Fruit fly (Drosophila melanogaster) whole organism, embryonic: ENCODE measurements around the gene CG14424.
A peak's percentile ranks its signal among the peaks of the same experiment; 100 is the strongest.

Experiments used
- B-H1 ChIP-seq: fragments of 200-800 bp; sonication (Bioruptor generic); IDR thresholded peaks from 3 replicates; pipeline ENCODE4 v1.3.6; 2022; ENCODE audit warnings: missing biosample characterization, missing genetic modification characterization
- CG11093 ChIP-seq: fragments of 200-800 bp; sonication (Bioruptor generic); IDR thresholded peaks from 3 replicates; pipeline ENCODE4 v1.3.6; 2022; ENCODE audit warnings: missing biosample characterization, missing genetic modification characterization
- CG13424 ChIP-seq: fragments of 200-800 bp; sonication (Bioruptor generic); optimal IDR thresholded peaks from 2 replicates; lab custom pipeline; 2019; ENCODE audit warnings: missing biosample characterization, mild to moderate bottlenecking, missing genetic modification characterization, moderate library complexity
- CG14014 ChIP-seq: fragments of 200-800 bp; sonication (Bioruptor generic); IDR thresholded peaks from 2 replicates; pipeline ENCODE4 v1.3.6; 2022; ENCODE audit warnings: missing biosample characterization, missing genetic modification characterization
- CG14667 ChIP-seq: fragments of 200-800 bp; sonication (Bioruptor generic); IDR thresholded peaks from 2 replicates; pipeline ENCODE4 v1.3.6; 2022; ENCODE audit warnings: missing biosample characterization, missing genetic modification characterization
- CG15011 ChIP-seq: fragments of 200-800 bp; sonication (Bioruptor generic); optimal IDR thresholded peaks from 3 replicates; lab custom pipeline; 2018; ENCODE audit warnings: missing biosample characterization, mild to moderate bottlenecking, missing genetic modification characterization
- CG17186 ChIP-seq: fragments of 200-800 bp; sonication (Bioruptor generic); optimal IDR thresholded peaks from 3 replicates; lab custom pipeline; 2017; ENCODE audit warnings: missing biosample characterization, missing genetic modification reagents, missing genetic modification characterization
- CG18011 ChIP-seq: fragments of 200-800 bp; sonication (Bioruptor generic); optimal IDR thresholded peaks from 2 replicates; lab custom pipeline; 2017; ENCODE audit warnings: missing biosample characterization, missing genetic modification characterization, mild to moderate bottlenecking, moderate library complexity, missing genotype
- CG2116 ChIP-seq: fragments of 200-800 bp; sonication (Bioruptor generic); optimal IDR thresholded peaks from 3 replicates; lab custom pipeline; 2018; ENCODE audit warnings: missing biosample characterization, mild to moderate bottlenecking, missing genetic modification characterization
- CG2712 ChIP-seq: fragments of 200-800 bp; optimal IDR thresholded peaks from 3 replicates; lab custom pipeline; 2019; ENCODE audit warnings: missing biosample characterization, mild to moderate bottlenecking, missing genetic modification characterization, moderate library complexity
- CG2889 ChIP-seq: fragments of 200-800 bp; sonication (Bioruptor generic); IDR thresholded peaks from 3 replicates; pipeline ENCODE4 v1.3.6; 2022; ENCODE audit warnings: missing biosample characterization, missing genetic modification characterization
- CG32767 ChIP-seq: fragments of 200-800 bp; sonication (Bioruptor generic); IDR thresholded peaks from 2 replicates; pipeline ENCODE4 v1.3.6; 2022; ENCODE audit warnings: missing biosample characterization, missing genetic modification characterization
- CG5953 ChIP-seq: fragments of 200-800 bp; sonication (Bioruptor generic); IDR thresholded peaks from 2 replicates; pipeline ENCODE4 v1.3.6; 2022; ENCODE audit warnings: missing biosample characterization, missing genetic modification characterization
- CG6272 ChIP-seq: fragments of 200-800 bp; sonication (Bioruptor generic); IDR thresholded peaks from 2 replicates; pipeline ENCODE4 v1.3.6; 2022; ENCODE audit warnings: missing biosample characterization, missing genetic modification characterization
- CG6854 ChIP-seq: fragments of 200-800 bp; sonication (Bioruptor generic); optimal IDR thresholded peaks from 3 replicates; lab custom pipeline; 2017; ENCODE audit warnings: missing biosample characterization, mild to moderate bottlenecking, missing genetic modification characterization
- CG7786 ChIP-seq: fragments of 200-800 bp; sonication (Bioruptor generic); optimal IDR thresholded peaks from 2 replicates; lab custom pipeline; 2016; ENCODE audit warnings: missing biosample characterization, missing genetic modification characterization
- CoRest ChIP-seq: fragments of 200-800 bp; sonication (Bioruptor generic); optimal IDR thresholded peaks from 3 replicates; lab custom pipeline; 2018; ENCODE audit warnings: missing biosample characterization, mild to moderate bottlenecking, missing genetic modification characterization, moderate library complexity
- D19B ChIP-seq: fragments of 200-800 bp; sonication (Bioruptor generic); optimal IDR thresholded peaks from 2 replicates; lab custom pipeline; 2017; ENCODE audit warnings: missing biosample characterization, mild to moderate bottlenecking, missing genetic modification characterization
- E2f1 ChIP-seq: fragments of 200-800 bp; sonication (Bioruptor generic); IDR thresholded peaks from 2 replicates; pipeline ENCODE4 v1.3.6; 2022; ENCODE audit warnings: missing biosample characterization, missing genetic modification characterization
- E2f2 ChIP-seq: fragments of 200-800 bp; sonication (Bioruptor generic); IDR thresholded peaks from 2 replicates; pipeline ENCODE4 v1.3.6; 2022; ENCODE audit warnings: missing biosample characterization, missing genetic modification characterization
- Elba2 ChIP-seq: fragments of 200-800 bp; sonication (Bioruptor generic); optimal IDR thresholded peaks from 3 replicates; lab custom pipeline; 2016; ENCODE audit warnings: missing biosample characterization, missing genetic modification characterization
- HLH3B ChIP-seq: fragments of 200-800 bp; sonication (Bioruptor generic); IDR thresholded peaks from 2 replicates; pipeline ENCODE4 v1.3.6; 2022; ENCODE audit warnings: missing biosample characterization, missing genetic modification characterization
- MTF-1 ChIP-seq: fragments of 200-800 bp; sonication (Bioruptor generic); optimal IDR thresholded peaks from 2 replicates; lab custom pipeline; 2018; ENCODE audit warnings: missing biosample characterization, mild to moderate bottlenecking, missing genetic modification characterization, borderline replicate concordance
- NC2α ChIP-seq: fragments of 200-800 bp; sonication (Bioruptor generic); optimal IDR thresholded peaks from 2 replicates; lab custom pipeline; 2016; ENCODE audit warnings: missing biosample characterization, missing genetic modification characterization
- NFAT ChIP-seq: fragments of 200-800 bp; sonication (Bioruptor generic); IDR thresholded peaks from 2 replicates; pipeline ENCODE4 v1.3.6; 2022; ENCODE audit warnings: missing biosample characterization, missing genetic modification characterization
- Nf-YA ChIP-seq: fragments of 200-800 bp; sonication (Bioruptor generic); IDR thresholded peaks from 2 replicates; pipeline ENCODE4 v1.3.6; 2022; ENCODE audit warnings: missing biosample characterization, missing genetic modification characterization
- Rx ChIP-seq: fragments of 200-800 bp; sonication (Bioruptor generic); IDR thresholded peaks from 2 replicates; pipeline ENCODE4 v1.3.6; 2022; ENCODE audit warnings: missing biosample characterization, missing genetic modification characterization
- Spps ChIP-seq: fragments of 200-800 bp; sonication (Bioruptor generic); optimal IDR thresholded peaks from 2 replicates; lab custom pipeline; 2018; ENCODE audit warnings: missing biosample characterization, mild to moderate bottlenecking, missing genetic modification characterization
- Sry-δ ChIP-seq: fragments of 200-800 bp; sonication (Bioruptor generic); optimal IDR thresholded peaks from 2 replicates; lab custom pipeline; 2016; ENCODE audit warnings: missing biosample characterization, missing genetic modification characterization
- Taf1 ChIP-seq: fragments of 200-800 bp; sonication (Bioruptor generic); IDR thresholded peaks from 2 replicates; pipeline ENCODE4 v1.3.6; 2022; ENCODE audit warnings: missing biosample characterization, missing genetic modification characterization
- ara ChIP-seq: fragments of 200-800 bp; sonication (Bioruptor generic); IDR thresholded peaks from 2 replicates; pipeline ENCODE4 v1.3.6; 2022; ENCODE audit warnings: missing biosample characterization, missing genetic modification characterization
- ato ChIP-seq: fragments of 200-800 bp; sonication (Bioruptor generic); IDR thresholded peaks from 2 replicates; pipeline ENCODE4 v1.3.6; 2022; ENCODE audit warnings: missing biosample characterization, missing genetic modification characterization; ENCODE audit not compliant: partially characterized antibody
- bbx ChIP-seq: fragments of 200-800 bp; sonication (Bioruptor generic); IDR thresholded peaks from 2 replicates; pipeline ENCODE4 v1.3.6; 2022; ENCODE audit warnings: missing biosample characterization, missing genetic modification characterization; ENCODE audit not compliant: partially characterized antibody
- cad ChIP-seq: fragments of >200 bp; optimal IDR thresholded peaks from 2 replicates; lab custom pipeline; 2017; ENCODE audit warnings: missing biosample characterization, missing genetic modification characterization
- cas ChIP-seq: fragments of 200-800 bp; sonication (Bioruptor generic); IDR thresholded peaks from 2 replicates; pipeline ENCODE4 v1.3.6; 2022; ENCODE audit warnings: missing biosample characterization, missing genetic modification characterization
- corto ChIP-seq: fragments of 200-800 bp; sonication (Bioruptor generic); optimal IDR thresholded peaks from 2 replicates; lab custom pipeline; 2016; ENCODE audit warnings: missing biosample characterization, mild to moderate bottlenecking, missing genetic modification characterization, moderate library complexity
- ftz-f1 ChIP-seq: fragments of 200-800 bp; sonication (Bioruptor generic); optimal IDR thresholded peaks from 2 replicates; lab custom pipeline; 2016; ENCODE audit warnings: missing biosample characterization, missing genetic modification characterization
- gce ChIP-seq: fragments of 200-800 bp; sonication (Bioruptor generic); IDR thresholded peaks from 3 replicates; pipeline ENCODE4 v1.3.6; 2022; ENCODE audit warnings: missing biosample characterization, missing genetic modification characterization
- gem ChIP-seq: fragments of 200-800 bp; sonication (Bioruptor generic); optimal IDR thresholded peaks from 2 replicates; lab custom pipeline; 2019; ENCODE audit warnings: missing biosample characterization, mild to moderate bottlenecking, missing genetic modification characterization, moderate library complexity
- grn ChIP-seq: fragments of 200-800 bp; sonication (Bioruptor generic); optimal IDR thresholded peaks from 3 replicates; lab custom pipeline; 2017; ENCODE audit warnings: missing biosample characterization, missing genetic modification characterization
- hth ChIP-seq: fragments of >200 bp; optimal IDR thresholded peaks from 2 replicates; lab custom pipeline; 2017; ENCODE audit warnings: inconsistent platforms
- insv ChIP-seq, 2 experiments: fragments of 200-800 bp; sonication (Bioruptor generic); optimal IDR thresholded peaks; 3 replicates each; lab custom pipeline; 2016 to 2018; ENCODE audit warnings: missing biosample characterization in 2 of 2, missing genetic modification characterization in 2 of 2
- ken ChIP-seq: fragments of 200-800 bp; sonication (Bioruptor generic); IDR thresholded peaks from 3 replicates; pipeline ENCODE4 v1.3.6; 2022; ENCODE audit warnings: missing biosample characterization, missing genetic modification characterization
- lbe ChIP-seq: fragments of 200-800 bp; sonication (Bioruptor generic); optimal IDR thresholded peaks from 2 replicates; lab custom pipeline; 2016; ENCODE audit warnings: missing biosample characterization, mild to moderate bottlenecking, missing genetic modification characterization
- nerfin-2 ChIP-seq: fragments of 200-800 bp; sonication (Bioruptor generic); IDR thresholded peaks from 2 replicates; pipeline ENCODE4 v1.3.6; 2022; ENCODE audit warnings: missing biosample characterization, missing genetic modification characterization; ENCODE audit not compliant: partially characterized antibody
- sd ChIP-seq: fragments of 200-800 bp; sonication (Bioruptor generic); optimal IDR thresholded peaks from 3 replicates; lab custom pipeline; 2018; ENCODE audit warnings: missing biosample characterization, mild to moderate bottlenecking, missing genetic modification characterization, moderate library complexity
- seq ChIP-seq: fragments of 200-800 bp; sonication (Bioruptor generic); IDR thresholded peaks from 2 replicates; pipeline ENCODE4 v1.3.6; 2022; ENCODE audit warnings: missing biosample characterization, missing genetic modification characterization
- ssp ChIP-seq: fragments of 200-800 bp; sonication (Bioruptor generic); IDR thresholded peaks from 2 replicates; pipeline ENCODE4 v1.3.6; 2022; ENCODE audit warnings: missing biosample characterization, missing genetic modification characterization
- tgo ChIP-seq: fragments of 200-800 bp; sonication (Bioruptor generic); IDR thresholded peaks from 3 replicates; pipeline ENCODE4 v1.3.6; 2022; ENCODE audit warnings: missing biosample characterization, missing genetic modification characterization
- unpg ChIP-seq: fragments of 200-800 bp; sonication (Bioruptor generic); optimal IDR thresholded peaks from 3 replicates; lab custom pipeline; 2018; ENCODE audit warnings: missing biosample characterization, mild to moderate bottlenecking, missing genetic modification characterization, moderate library complexity
- vfl ChIP-seq: fragments of 200-800 bp; sonication (Bioruptor generic); optimal IDR thresholded peaks from 2 replicates; lab custom pipeline; 2016; ENCODE audit warnings: missing biosample characterization, missing genetic modification characterization
- z ChIP-seq: fragments of 200-800 bp; sonication (Bioruptor generic); IDR thresholded peaks from 3 replicates; pipeline ENCODE4 v1.3.6; 2022; ENCODE audit warnings: missing biosample characterization, missing genetic modification characterization
- zf30C ChIP-seq: fragments of 200-800 bp; sonication (Bioruptor generic); optimal IDR thresholded peaks from 3 replicates; lab custom pipeline; 2018; ENCODE audit warnings: missing biosample characterization, mild to moderate bottlenecking, missing genetic modification characterization
- zfh1 ChIP-seq: fragments of 200-800 bp; sonication (Bioruptor generic); IDR thresholded peaks from 3 replicates; pipeline ENCODE4 v1.3.6; 2022; ENCODE audit warnings: missing biosample characterization, missing genetic modification characterization

Gene CG14424

dm6 chrX:2951637-2952036 is 24.6 kb upstream of the CG14424 start (continued):
- no peak for TF ChIP-seq lbe
- TF ChIP-seq cad: no peak
- TF ChIP-seq Elba2 (GFP tag; lab: Kevin White, UChicago): no peak
- TF ChIP-seq unpg (GFP tag; lab: Kevin White, UChicago): peak; percentile 45
- no peak for TF ChIP-seq z (GFP tag; lab: Robert Waterston, UW)
- no peak for TF ChIP-seq CG14014 (GFP tag; lab: Robert Waterston, UW)
- no peak for TF ChIP-seq Sry-δ (GFP tag; lab: Kevin White, UChicago)
- no peak for TF ChIP-seq Rx (GFP tag; lab: Robert Waterston, UW)
- TF ChIP-seq CG6272 (GFP tag; lab: Robert Waterston, UW): no peak
- TF ChIP-seq CG18011 (GFP tag; lab: Kevin White, UChicago): no peak
- no peak for TF ChIP-seq HLH3B (GFP tag; lab: Robert Waterston, UW)
- no peak for TF ChIP-seq cas (GFP tag; lab: Robert Waterston, UW)
- TF ChIP-seq CG2889 (GFP tag; lab: Robert Waterston, UW): no peak
- no peak for TF ChIP-seq tgo
- TF ChIP-seq E2f2 (GFP tag; lab: Robert Waterston, UW): peak; percentile 13; the same call in 1 of the 2 replicates
- TF ChIP-seq Spps (tag; lab: Kevin White, UChicago): no peak
- TF ChIP-seq MTF-1 (GFP tag; lab: Kevin White, UChicago): no peak
- TF ChIP-seq hth (lab: Kevin White, UChicago): no peak
- TF ChIP-seq ken (GFP tag; lab: Robert Waterston, UW): no peak
- TF ChIP-seq E2f1: no peak
- TF ChIP-seq NFAT (GFP tag; lab: Robert Waterston, UW): no peak
- no peak for TF ChIP-seq CG17186 (GFP tag; lab: Kevin White, UChicago)
- TF ChIP-seq Nf-YA: no peak
- TF ChIP-seq Taf1 (GFP tag; lab: Robert Waterston, UW): no peak
- TF ChIP-seq CG6854: no peak
- TF ChIP-seq NC2α: no peak
- peak; percentile 55 for TF ChIP-seq CG2712 (tag; lab: Kevin White, UChicago)
- peak; percentile 22 for TF ChIP-seq zf30C (GFP tag; lab: Kevin White, UChicago)
- no peak for TF ChIP-seq bbx (GFP tag; lab: Robert Waterston, UW)
- no peak for TF ChIP-seq gce (GFP tag; lab: Robert Waterston, UW)
- no peak for TF ChIP-seq insv (GFP tag; optimal IDR thresholded peaks at IDR 0.05; lab: Kevin White, UChicago)
- TF ChIP-seq ftz-f1: no peak
- peak; percentile 19 for TF ChIP-seq CoRest (tag; lab: Kevin White, UChicago)
- no peak for TF ChIP-seq corto
- no peak for TF ChIP-seq CG32767
- no peak for TF ChIP-seq sd (tag; lab: Kevin White, UChicago)
- no peak for TF ChIP-seq CG5953 (GFP tag; lab: Robert Waterston, UW)
- TF ChIP-seq CG14667 (GFP tag; lab: Robert Waterston, UW): no peak
- peak; percentile 35 for TF ChIP-seq CG13424 (tag; lab: Kevin White, UChicago)
- TF ChIP-seq gem (tag; lab: Kevin White, UChicago): peak; percentile 68
- TF ChIP-seq CG11093 (GFP tag; lab: Robert Waterston, UW): no peak
- TF ChIP-seq ara (GFP tag; lab: Robert Waterston, UW): no peak
- TF ChIP-seq CG2116 (GFP tag; lab: Kevin White, UChicago): no peak
- no peak for TF ChIP-seq CG15011 (GFP tag; lab: Kevin White, UChicago)
- TF ChIP-seq nerfin-2 (GFP tag; lab: Robert Waterston, UW): no peak
- TF ChIP-seq grn (GFP tag; lab: Kevin White, UChicago): no peak
- TF ChIP-seq ssp (GFP tag; lab: Robert Waterston, UW): no peak
- no peak for TF ChIP-seq vfl (GFP tag; lab: Kevin White, UChicago)
- TF ChIP-seq seq: no peak
- TF ChIP-seq D19B (GFP tag; lab: Kevin White, UChicago): no peak
- no peak for TF ChIP-seq zfh1 (GFP tag; lab: Robert Waterston, UW)
- TF ChIP-seq ato: no peak
- no peak for TF ChIP-seq CG7786 (GFP tag; lab: Kevin White, UChicago)
- no peak for TF ChIP-seq B-H1
